Fruit fly (Drosophila melanogaster) whole organism, embryonic: ENCODE measurements around the gene RpS14a.
A peak's percentile ranks its signal among the peaks of the same experiment; 100 is the strongest.

ENCODE experiments used
- BEAF-32 ChIP-seq: fragments of 200-800 bp; sonication (Bioruptor generic); optimal IDR thresholded peaks from 3 replicates; lab custom pipeline; 2017; ENCODE audit warnings: missing biosample characterization, missing genetic modification characterization, mild to moderate bottlenecking, moderate library complexity, missing genetic modification reagents
- Bgb ChIP-seq: fragments of 200-800 bp; sonication (Bioruptor generic); IDR thresholded peaks from 2 replicates; pipeline ENCODE4 v1.3.6; 2022; ENCODE audit warnings: missing biosample characterization, missing genetic modification characterization; ENCODE audit not compliant: partially characterized antibody
- Bteb2 ChIP-seq: fragments of 200-800 bp; sonication (Bioruptor generic); optimal IDR thresholded peaks from 2 replicates; lab custom pipeline; 2016; ENCODE audit warnings: missing biosample characterization, missing genetic modification characterization
- C15 ChIP-seq: fragments of 200-800 bp; sonication (Bioruptor generic); IDR thresholded peaks from 3 replicates; pipeline ENCODE4 v1.3.6; 2022; ENCODE audit warnings: missing biosample characterization, missing genetic modification characterization
- CG10267 ChIP-seq: fragments of 200-800 bp; sonication (Bioruptor generic); optimal IDR thresholded peaks from 2 replicates; lab custom pipeline; 2018; ENCODE audit warnings: missing biosample characterization, mild to moderate bottlenecking, missing genetic modification characterization, moderate library complexity
- CG10979 ChIP-seq: fragments of 200-800 bp; sonication (Bioruptor generic); optimal IDR thresholded peaks from 2 replicates; lab custom pipeline; 2018; ENCODE audit warnings: missing biosample characterization, mild to moderate bottlenecking, missing genetic modification characterization, moderate library complexity
- CG15696 ChIP-seq: fragments of 200-800 bp; sonication (Bioruptor generic); optimal IDR thresholded peaks from 2 replicates; lab custom pipeline; 2019; ENCODE audit warnings: missing biosample characterization, mild to moderate bottlenecking, missing genetic modification characterization, moderate library complexity
- CG16813 ChIP-seq: fragments of 200-800 bp; sonication (Bioruptor generic); IDR thresholded peaks from 3 replicates; pipeline ENCODE4 v1.3.6; 2022; ENCODE audit warnings: missing biosample characterization, missing genetic modification characterization; ENCODE audit not compliant: partially characterized antibody
- CG16863 ChIP-seq: fragments of 200-800 bp; sonication (Bioruptor generic); optimal IDR thresholded peaks from 3 replicates; lab custom pipeline; 2016; ENCODE audit warnings: missing biosample characterization, missing genetic modification characterization
- CG17361 ChIP-seq: fragments of 200-800 bp; sonication (Bioruptor generic); IDR thresholded peaks from 3 replicates; pipeline ENCODE4 v1.3.6; 2022; ENCODE audit warnings: missing biosample characterization, missing genetic modification characterization
- CG31388 ChIP-seq: fragments of 200-800 bp; sonication (Bioruptor generic); optimal IDR thresholded peaks from 2 replicates; lab custom pipeline; 2016; ENCODE audit warnings: missing biosample characterization, missing genetic modification characterization
- CG4820 ChIP-seq: fragments of 200-800 bp; sonication (Bioruptor generic); optimal IDR thresholded peaks from 3 replicates; lab custom pipeline; 2016; ENCODE audit warnings: missing biosample characterization, missing genetic modification characterization
- CG7839 ChIP-seq: fragments of 200-800 bp; sonication (Bioruptor generic); optimal IDR thresholded peaks from 3 replicates; lab custom pipeline; 2018; ENCODE audit warnings: missing biosample characterization, mild to moderate bottlenecking, missing genetic modification characterization, moderate library complexity
- CG7963 ChIP-seq: fragments of 200-800 bp; sonication (Bioruptor generic); IDR thresholded peaks from 3 replicates; pipeline ENCODE4 v1.3.6; 2022; ENCODE audit warnings: missing biosample characterization, missing genetic modification characterization; ENCODE audit not compliant: partially characterized antibody
- CG7987 ChIP-seq: fragments of 200-800 bp; sonication (Bioruptor generic); optimal IDR thresholded peaks from 2 replicates; lab custom pipeline; 2018; ENCODE audit warnings: missing biosample characterization, mild to moderate bottlenecking, missing genetic modification characterization, moderate library complexity
- CG8924 ChIP-seq: fragments of 200-800 bp; optimal IDR thresholded peaks from 3 replicates; lab custom pipeline; 2019; ENCODE audit warnings: missing biosample characterization, mild to moderate bottlenecking, missing genetic modification characterization, moderate library complexity
- CkIIα-i1 ChIP-seq: fragments of 200-800 bp; sonication (Bioruptor generic); IDR thresholded peaks from 2 replicates; pipeline ENCODE4 v1.3.6; 2022; ENCODE audit warnings: missing biosample characterization, missing genetic modification characterization
- D ChIP-seq, 2 experiments: fragments of 200-800 bp in 1 of 2; fragments of >200 bp in 1 of 2; sonication (Bioruptor generic) in 1 of 2; optimal IDR thresholded peaks; 2 replicates in 1 of 2; 3 replicates in 1 of 2; lab custom pipeline; 2017; ENCODE audit warnings: mild to moderate bottlenecking in 1 of 2, missing biosample characterization in 1 of 2, missing genetic modification characterization in 1 of 2, missing genetic modification reagents in 1 of 2
- Dip3 ChIP-seq: fragments of 200-800 bp; sonication (Bioruptor generic); optimal IDR thresholded peaks from 3 replicates; lab custom pipeline; 2016; ENCODE audit warnings: missing biosample characterization, missing genetic modification characterization
- E2f1 ChIP-seq: fragments of 200-800 bp; sonication (Bioruptor generic); IDR thresholded peaks from 2 replicates; pipeline ENCODE4 v1.3.6; 2022; ENCODE audit warnings: missing biosample characterization, missing genetic modification characterization
- E2f2 ChIP-seq: fragments of 200-800 bp; sonication (Bioruptor generic); IDR thresholded peaks from 2 replicates; pipeline ENCODE4 v1.3.6; 2022; ENCODE audit warnings: missing biosample characterization, missing genetic modification characterization
- Fer3 ChIP-seq: fragments of 200-800 bp; sonication (Bioruptor generic); optimal IDR thresholded peaks from 2 replicates; lab custom pipeline; 2018; ENCODE audit warnings: missing biosample characterization, mild to moderate bottlenecking, missing genetic modification characterization, moderate library complexity
- HmgZ ChIP-seq: fragments of 200-800 bp; sonication (Bioruptor generic); optimal IDR thresholded peaks from 2 replicates; lab custom pipeline; 2018; ENCODE audit warnings: missing biosample characterization, mild to moderate bottlenecking, missing genetic modification characterization
- Hr3 ChIP-seq: fragments of 200-800 bp; sonication (Bioruptor generic); optimal IDR thresholded peaks from 3 replicates; lab custom pipeline; 2016; ENCODE audit warnings: missing biosample characterization, missing genetic modification characterization
- Hr51 ChIP-seq, 2 experiments: fragments of 200-800 bp; sonication (Bioruptor generic); optimal IDR thresholded peaks; 2 replicates in 1 of 2; 3 replicates in 1 of 2; lab custom pipeline; 2016 to 2018; ENCODE audit warnings: missing biosample characterization in 2 of 2, missing genetic modification characterization in 2 of 2, mild to moderate bottlenecking in 1 of 2, moderate library complexity in 1 of 2
- Jarid2 ChIP-seq: fragments of 200-800 bp; sonication (Bioruptor generic); optimal IDR thresholded peaks from 3 replicates; lab custom pipeline; 2017; ENCODE audit warnings: mild to moderate bottlenecking, missing biosample characterization, missing genetic modification reagents, missing genetic modification characterization
- MBD-R2 ChIP-seq: fragments of 200-800 bp; sonication (Bioruptor generic); IDR thresholded peaks from 2 replicates; pipeline ENCODE4 v1.3.6; 2022; ENCODE audit warnings: missing biosample characterization, missing genetic modification characterization
- Mad ChIP-seq: fragments of 200-800 bp; sonication (Bioruptor generic); optimal IDR thresholded peaks from 2 replicates; lab custom pipeline; 2016; ENCODE audit warnings: missing biosample characterization, missing genetic modification characterization
- Myb ChIP-seq: fragments of 200-800 bp; sonication (Bioruptor generic); optimal IDR thresholded peaks from 2 replicates; lab custom pipeline; 2016; ENCODE audit warnings: missing biosample characterization, missing genetic modification characterization
- Ssrp ChIP-seq: fragments of 200-800 bp; sonication (Bioruptor generic); optimal IDR thresholded peaks from 2 replicates; lab custom pipeline; 2018; ENCODE audit warnings: missing biosample characterization, mild to moderate bottlenecking, missing genetic modification characterization, moderate library complexity
- Taf1 ChIP-seq: fragments of 200-800 bp; sonication (Bioruptor generic); IDR thresholded peaks from 2 replicates; pipeline ENCODE4 v1.3.6; 2022; ENCODE audit warnings: missing biosample characterization, missing genetic modification characterization
- Vsx1 ChIP-seq: fragments of 200-800 bp; sonication (Bioruptor generic); optimal IDR thresholded peaks from 2 replicates; lab custom pipeline; 2017; ENCODE audit warnings: missing biosample characterization, mild to moderate bottlenecking, missing genetic modification characterization, missing genetic modification reagents
- ap ChIP-seq: fragments of 200-800 bp; sonication (Bioruptor generic); IDR thresholded peaks from 2 replicates; pipeline ENCODE4 v1.3.6; 2022; ENCODE audit warnings: missing biosample characterization, missing genetic modification characterization
- ato ChIP-seq: fragments of 200-800 bp; sonication (Bioruptor generic); IDR thresholded peaks from 2 replicates; pipeline ENCODE4 v1.3.6; 2022; ENCODE audit warnings: missing biosample characterization, missing genetic modification characterization; ENCODE audit not compliant: partially characterized antibody
- chinmo ChIP-seq: fragments of 200-800 bp; sonication (Bioruptor generic); IDR thresholded peaks from 4 replicates; pipeline ENCODE4 v1.3.6; 2022; ENCODE audit warnings: missing biosample characterization, missing genetic modification characterization; ENCODE audit not compliant: partially characterized antibody
- danr ChIP-seq: fragments of 200-800 bp; sonication (Bioruptor generic); IDR thresholded peaks from 2 replicates; pipeline ENCODE4 v1.3.6; 2022; ENCODE audit warnings: missing biosample characterization, missing genetic modification characterization
- dimm ChIP-seq: fragments of 200-800 bp; sonication (Bioruptor generic); IDR thresholded peaks from 2 replicates; pipeline ENCODE4 v1.3.6; 2022; ENCODE audit warnings: missing biosample characterization, missing genetic modification characterization
- dm ChIP-seq: fragments of 200-800 bp; sonication (Bioruptor generic); optimal IDR thresholded peaks from 3 replicates; lab custom pipeline; 2016; ENCODE audit warnings: missing biosample characterization, missing genetic modification characterization
- fd3F ChIP-seq: fragments of 200-800 bp; sonication (Bioruptor generic); optimal IDR thresholded peaks from 2 replicates; lab custom pipeline; 2018; ENCODE audit warnings: missing biosample characterization, mild to moderate bottlenecking, missing genetic modification characterization, moderate library complexity
- jigr1 ChIP-seq: fragments of 200-800 bp; sonication (Bioruptor generic); IDR thresholded peaks from 3 replicates; pipeline ENCODE4 v1.3.6; 2022; ENCODE audit warnings: missing biosample characterization, missing genetic modification characterization
- lab ChIP-seq: fragments of 200-800 bp; sonication (Bioruptor generic); optimal IDR thresholded peaks from 3 replicates; lab custom pipeline; 2017; ENCODE audit warnings: missing biosample characterization, missing genetic modification characterization, mild to moderate bottlenecking, moderate library complexity, missing genetic modification reagents
- lola ChIP-seq, 3 experiments: fragments of >200 bp in 2 of 3; fragments of 200-800 bp in 1 of 3; sonication (Bioruptor generic) in 1 of 3; optimal IDR thresholded peaks; 2 replicates each; lab custom pipeline; 2017 to 2019; ENCODE audit warnings: missing biosample characterization in 3 of 3, missing genetic modification characterization in 3 of 3, mild to moderate bottlenecking in 1 of 3, moderate library complexity in 1 of 3
- mam ChIP-seq: fragments of 200-800 bp; sonication (Bioruptor generic); optimal IDR thresholded peaks from 3 replicates; lab custom pipeline; 2016; ENCODE audit warnings: missing biosample characterization, missing genetic modification characterization
- schlank ChIP-seq: fragments of 200-800 bp; sonication (Bioruptor generic); optimal IDR thresholded peaks from 2 replicates; lab custom pipeline; 2018; ENCODE audit warnings: missing biosample characterization, mild to moderate bottlenecking, missing genetic modification characterization
- stc ChIP-seq: fragments of 200-800 bp; sonication (Bioruptor generic); IDR thresholded peaks from 2 replicates; pipeline ENCODE4 v1.3.6; 2022; ENCODE audit warnings: missing biosample characterization, missing genetic modification characterization
- sug ChIP-seq: fragments of 200-800 bp; optimal IDR thresholded peaks from 2 replicates; lab custom pipeline; 2019; ENCODE audit warnings: missing biosample characterization, mild to moderate bottlenecking, missing genetic modification characterization, moderate library complexity
- twi ChIP-seq: fragments of 200-800 bp; optimal IDR thresholded peaks from 2 replicates; lab custom pipeline; 2019; ENCODE audit warnings: missing biosample characterization, mild to moderate bottlenecking, missing genetic modification characterization, moderate library complexity
- wdn ChIP-seq: fragments of 200-800 bp; sonication (Bioruptor generic); IDR thresholded peaks from 2 replicates; pipeline ENCODE4 v1.3.6; 2022; ENCODE audit warnings: missing biosample characterization, missing genetic modification characterization
- wor ChIP-seq: fragments of 200-800 bp; sonication (Bioruptor generic); IDR thresholded peaks from 2 replicates; pipeline ENCODE4 v1.3.6; 2022; ENCODE audit warnings: missing biosample characterization, missing genetic modification characterization

Gene RpS14a

DNA sequence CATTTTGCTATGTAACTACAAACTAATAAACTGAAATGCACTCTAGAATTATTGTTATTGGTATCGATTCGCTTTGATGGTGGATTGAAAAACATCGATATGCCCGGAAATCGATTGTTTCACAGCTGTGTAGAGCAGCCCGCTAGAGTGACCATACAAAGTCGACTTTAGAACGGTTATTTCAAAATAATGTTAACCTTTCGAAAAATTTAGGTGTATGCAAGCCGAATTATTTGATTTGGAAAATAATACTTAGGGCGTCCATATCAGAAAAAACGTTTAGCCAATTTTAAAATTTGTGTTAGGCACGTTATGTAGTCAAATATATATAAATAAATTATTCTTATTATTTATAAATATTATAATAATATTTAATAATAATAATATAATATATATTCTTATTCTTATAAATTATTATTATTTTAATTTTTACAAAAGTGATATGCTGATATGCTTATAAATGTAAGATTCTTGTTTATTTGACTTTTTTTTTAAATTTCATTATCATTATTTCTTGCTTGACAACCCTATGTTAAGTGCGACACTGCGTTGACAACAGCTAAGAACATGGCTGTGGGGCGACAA, 34.8 kb downstream of the RpS14a start, which contains the start of gene sws (continued):
- TF ChIP-seq wor (GFP tag; lab: Robert Waterston, UW) (no peak), CG17361 (GFP tag; lab: Robert Waterston, UW) (peak; percentile 67), sug (tag; lab: Kevin White, UChicago) (peak; percentile 19), Jarid2 (no peak), CG31388 (GFP tag; lab: Kevin White, UChicago) (no peak), dm (GFP tag; lab: Kevin White, UChicago) (no peak), E2f2 (0 out of 2 replicates have a peak, but pooled peaks have one; percentile 17), Bgb (GFP tag; lab: Robert Waterston, UW) (peak; percentile 74), CG16863 (GFP tag; lab: Kevin White, UChicago) (no peak), CG15696 (tag; lab: Kevin White, UChicago) (no peak), Taf1 (GFP tag; lab: Robert Waterston, UW) (no peak), CG10267 (tag; lab: Kevin White, UChicago) (peak; percentile 32), E2f1 (no peak), Fer3 (tag; lab: Kevin White, UChicago) (peak; percentile 22), Hr3 (peak; percentile 41), CG16813 (GFP tag; lab: Robert Waterston, UW) (peak; percentile 70), CG4820 (GFP tag; lab: Kevin White, UChicago) (no peak), CG7839 (tag; lab: Kevin White, UChicago) (peak; percentile 54), Dip3 (GFP tag; lab: Kevin White, UChicago) (no peak), CG10979 (tag; lab: Kevin White, UChicago) (peak; percentile 29), mam (GFP tag; lab: Kevin White, UChicago) (no peak), CG7987 (GFP tag; lab: Kevin White, UChicago) (no peak), ato (peak; percentile 50; the same call in 1 of the 2 replicates), dimm (no peak), wdn (GFP tag; lab: Robert Waterston, UW) (no peak), Ssrp (tag; lab: Kevin White, UChicago) (peak; percentile 37), fd3F (GFP tag; lab: Kevin White, UChicago) (peak; percentile 39), CkIIα-i1 (GFP tag; lab: Robert Waterston, UW) (no peak), CG7963 (GFP tag; lab: Robert Waterston, UW) (no peak), HmgZ (tag; lab: Kevin White, UChicago) (no peak), stc (GFP tag; lab: Robert Waterston, UW) (no peak), danr (GFP tag; lab: Robert Waterston, UW) (no peak), Vsx1 (GFP tag; lab: Kevin White, UChicago) (no peak), D (optimal IDR thresholded peaks at IDR 0.05; lab: Kevin White, UChicago) (no peak), D (GFP tag; optimal IDR thresholded peaks at IDR 0.05; lab: Kevin White, UChicago) (no peak), lab (GFP tag; lab: Kevin White, UChicago) (peak; percentile 63), twi (no peak), Mad (GFP tag; lab: Kevin White, UChicago) (no peak), chinmo (peak; percentile 9; the same call in 1 of the 4 replicates), Hr51 (GFP tag; optimal IDR thresholded peaks at IDR 0.05; lab: Kevin White, UChicago) (peak in 1 of 2 experiments; percentile 64), ap (GFP tag; lab: Robert Waterston, UW) (no peak), Myb (GFP tag; lab: Kevin White, UChicago) (peak; percentile 15), lola (GFP tag; optimal IDR thresholded peaks at IDR 0.05; lab: Kevin White, UChicago) (peak in 1 of 3 experiments; percentile 21), C15 (GFP tag; lab: Robert Waterston, UW) (no peak), schlank (tag; lab: Kevin White, UChicago) (no peak), CG8924 (tag; lab: Kevin White, UChicago) (peak; percentile 45), Bteb2 (no peak), MBD-R2 (GFP tag; lab: Robert Waterston, UW) (no peak), jigr1 (GFP tag; lab: Robert Waterston, UW) (no peak), BEAF-32 (GFP tag; lab: Kevin White, UChicago) (peak; percentile 74)
